Worm (Caenorhabditis elegans): ENCODE results near the gene Y73C8B.1.

Gene Y73C8B.1

ce11 chrV:3196832-3197329 is at the start of gene Y73C8B.1, which contains the start of gene Y73C8B.5:
Gene Y73C8B.1 (minus strand): TSS chrV:3196882.
Gene Y73C8B.5 (plus strand): TSS chrV:3197268.
- no peak for TF ChIP-seq ztf-29 (GFP tag; IDR thresholded peaks at IDR 0.05)
- no peak for TF ChIP-seq klf-2 (GFP tag; conservative IDR thresholded peaks at IDR 0.05)
- TF ChIP-seq ref-1 (GFP tag; conservative IDR thresholded peaks at IDR 0.05): no peak
- TF ChIP-seq med-1 (GFP tag; optimal IDR thresholded peaks at IDR 0.05; ENCODE audit: insufficient read depth): no peak
- TF ChIP-seq cog-1 (tag; optimal IDR thresholded peaks at IDR 0.05): no peak
- no peak for TF ChIP-seq flt-1 (GFP tag; IDR thresholded peaks at IDR 0.05)
- no peak for TF ChIP-seq T22C8.4 (GFP tag; IDR thresholded peaks at IDR 0.05)
- no peak for TF ChIP-seq ztf-23 (GFP tag; IDR thresholded peaks at IDR 0.05)
- TF ChIP-seq tab-1 (GFP tag; IDR thresholded peaks at IDR 0.05): no peak

ce11 chrV:3244703-3245102 is 48.0 kb upstream of the Y73C8B.1 start, which contains the start of gene srj-7:
Gene srj-7 (plus strand): TSS chrV:3245003.
- no peak for TF ChIP-seq klf-2 (GFP tag; conservative IDR thresholded peaks at IDR 0.05)
- TF ChIP-seq flt-1 (GFP tag; IDR thresholded peaks at IDR 0.05): no peak
- no peak for TF ChIP-seq med-1 (GFP tag; optimal IDR thresholded peaks at IDR 0.05; ENCODE audit: insufficient read depth)
- TF ChIP-seq ztf-29 (GFP tag; IDR thresholded peaks at IDR 0.05): no peak
- TF ChIP-seq cog-1 (tag; optimal IDR thresholded peaks at IDR 0.05): no peak
- no peak for TF ChIP-seq T22C8.4 (GFP tag; IDR thresholded peaks at IDR 0.05)
- no peak for TF ChIP-seq ztf-23 (GFP tag; IDR thresholded peaks at IDR 0.05)
- TF ChIP-seq ref-1 (GFP tag; conservative IDR thresholded peaks at IDR 0.05): no peak
- no peak for TF ChIP-seq tab-1 (GFP tag; IDR thresholded peaks at IDR 0.05)

ce11 chrV:3242984-3243383 is 46.3 kb upstream of the Y73C8B.1 start, which contains the start of gene gst-23:
Gene gst-23 (plus strand): TSS chrV:3243284.
- TF ChIP-seq tab-1 (GFP tag; IDR thresholded peaks at IDR 0.05): no peak
- no peak for TF ChIP-seq ztf-23 (GFP tag; IDR thresholded peaks at IDR 0.05)
- no peak for TF ChIP-seq T22C8.4 (GFP tag; IDR thresholded peaks at IDR 0.05)
- no peak for TF ChIP-seq flt-1 (GFP tag; IDR thresholded peaks at IDR 0.05)
- no peak for TF ChIP-seq cog-1 (tag; optimal IDR thresholded peaks at IDR 0.05)
- TF ChIP-seq ref-1 (GFP tag; conservative IDR thresholded peaks at IDR 0.05): no peak
- TF ChIP-seq klf-2 (GFP tag; conservative IDR thresholded peaks at IDR 0.05): no peak
- no peak for TF ChIP-seq ztf-29 (GFP tag; IDR thresholded peaks at IDR 0.05)
- no peak for TF ChIP-seq med-1 (GFP tag; optimal IDR thresholded peaks at IDR 0.05; ENCODE audit: insufficient read depth)

- TF ChIP-seq ztf-29 (GFP tag; IDR thresholded peaks at IDR 0.05): no peak
- TF ChIP-seq med-1 (GFP tag; optimal IDR thresholded peaks at IDR 0.05; ENCODE audit: insufficient read depth): no peak
- TF ChIP-seq klf-2 (GFP tag; conservative IDR thresholded peaks at IDR 0.05): no peak
- TF ChIP-seq tab-1 (GFP tag; IDR thresholded peaks at IDR 0.05): no peak
- TF ChIP-seq ztf-23 (GFP tag; IDR thresholded peaks at IDR 0.05): no peak
- no peak for TF ChIP-seq cog-1 (tag; optimal IDR thresholded peaks at IDR 0.05)
- TF ChIP-seq ref-1 (GFP tag; conservative IDR thresholded peaks at IDR 0.05): no peak
- no peak for TF ChIP-seq flt-1 (GFP tag; IDR thresholded peaks at IDR 0.05)
- no peak for TF ChIP-seq T22C8.4 (GFP tag; IDR thresholded peaks at IDR 0.05)
Measured at ce11 chrV:3241175-3241574, 44.5 kb upstream of the Y73C8B.1 start, which contains the start of gene srj-11. Gene srj-11 (plus strand): TSS chrV:3241424.

ce11 chrV:3236610-3237009 is 39.9 kb upstream of the Y73C8B.1 start, which contains the start of the genes K08D9.9 and str-16:
Gene K08D9.9 (minus strand): TSS chrV:3236710.
Gene str-16 (plus strand): TSS chrV:3236875.
- no peak for TF ChIP-seq T22C8.4 (GFP tag; IDR thresholded peaks at IDR 0.05)
- no peak for TF ChIP-seq cog-1 (tag; optimal IDR thresholded peaks at IDR 0.05)
- TF ChIP-seq tab-1 (GFP tag; IDR thresholded peaks at IDR 0.05): no peak
- no peak for TF ChIP-seq flt-1 (GFP tag; IDR thresholded peaks at IDR 0.05)
- TF ChIP-seq med-1 (GFP tag; optimal IDR thresholded peaks at IDR 0.05; ENCODE audit: insufficient read depth): no peak
- TF ChIP-seq ref-1 (GFP tag; conservative IDR thresholded peaks at IDR 0.05): no peak
- no peak for TF ChIP-seq ztf-23 (GFP tag; IDR thresholded peaks at IDR 0.05)
- no peak for TF ChIP-seq ztf-29 (GFP tag; IDR thresholded peaks at IDR 0.05)
- no peak for TF ChIP-seq klf-2 (GFP tag; conservative IDR thresholded peaks at IDR 0.05)

ce11 chrV:3234887-3235286 is 38.2 kb upstream of the Y73C8B.1 start, which contains the start of gene K08D9.6:
Gene K08D9.6 (minus strand): TSS chrV:3234987.
- TF ChIP-seq ref-1 (GFP tag; conservative IDR thresholded peaks at IDR 0.05) (no peak), T22C8.4 (GFP tag; IDR thresholded peaks at IDR 0.05) (no peak), ztf-29 (GFP tag; IDR thresholded peaks at IDR 0.05) (no peak), ztf-23 (GFP tag; IDR thresholded peaks at IDR 0.05) (no peak), flt-1 (GFP tag; IDR thresholded peaks at IDR 0.05) (no peak), med-1 (GFP tag; optimal IDR thresholded peaks at IDR 0.05; ENCODE audit: insufficient read depth) (no peak), cog-1 (tag; optimal IDR thresholded peaks at IDR 0.05) (no peak), tab-1 (GFP tag; IDR thresholded peaks at IDR 0.05) (no peak)

ce11 chrV:3230597-3230996 is 33.9 kb upstream of the Y73C8B.1 start, which contains the start of gene K08D9.10:
Gene K08D9.10 (plus strand): TSS chrV:3230897.
- TF ChIP-seq tab-1 (GFP tag; IDR thresholded peaks at IDR 0.05) (no peak), klf-2 (GFP tag; conservative IDR thresholded peaks at IDR 0.05) (no peak), ref-1 (GFP tag; conservative IDR thresholded peaks at IDR 0.05) (no peak), cog-1 (tag; optimal IDR thresholded peaks at IDR 0.05) (no peak), flt-1 (GFP tag; IDR thresholded peaks at IDR 0.05) (no peak), ztf-29 (GFP tag; IDR thresholded peaks at IDR 0.05) (no peak), med-1 (GFP tag; optimal IDR thresholded peaks at IDR 0.05; ENCODE audit: insufficient read depth) (no peak), T22C8.4 (GFP tag; IDR thresholded peaks at IDR 0.05) (no peak), ztf-23 (GFP tag; IDR thresholded peaks at IDR 0.05) (no peak)

ce11 chrV:3230150-3230549 is 33.5 kb upstream of the Y73C8B.1 start:
- no peak for TF ChIP-seq T22C8.4 (GFP tag; IDR thresholded peaks at IDR 0.05)
- no peak for TF ChIP-seq ztf-29 (GFP tag; IDR thresholded peaks at IDR 0.05)
- TF ChIP-seq ztf-23 (GFP tag; IDR thresholded peaks at IDR 0.05): no peak

- TF ChIP-seq ref-1 (GFP tag; conservative IDR thresholded peaks at IDR 0.05): no peak
- no peak for TF ChIP-seq cog-1 (tag; optimal IDR thresholded peaks at IDR 0.05)
- no peak for TF ChIP-seq ztf-23 (GFP tag; IDR thresholded peaks at IDR 0.05)
- TF ChIP-seq ztf-29 (GFP tag; IDR thresholded peaks at IDR 0.05): no peak
- TF ChIP-seq flt-1 (GFP tag; IDR thresholded peaks at IDR 0.05): no peak
- no peak for TF ChIP-seq tab-1 (GFP tag; IDR thresholded peaks at IDR 0.05)
- TF ChIP-seq med-1 (GFP tag; optimal IDR thresholded peaks at IDR 0.05; ENCODE audit: insufficient read depth): no peak
- no peak for TF ChIP-seq T22C8.4 (GFP tag; IDR thresholded peaks at IDR 0.05)
- no peak for TF ChIP-seq klf-2 (GFP tag; conservative IDR thresholded peaks at IDR 0.05)
Measured at ce11 chrV:3227373-3227772, 30.7 kb upstream of the Y73C8B.1 start, which contains the start of gene K08D9.2. Gene K08D9.2 (plus strand): TSS chrV:3227673.

Measured in whole organism, midembryonic.